Fruit fly (Drosophila melanogaster): ENCODE results near the gene Deaf1.

The Deaf1 gene

DNA sequence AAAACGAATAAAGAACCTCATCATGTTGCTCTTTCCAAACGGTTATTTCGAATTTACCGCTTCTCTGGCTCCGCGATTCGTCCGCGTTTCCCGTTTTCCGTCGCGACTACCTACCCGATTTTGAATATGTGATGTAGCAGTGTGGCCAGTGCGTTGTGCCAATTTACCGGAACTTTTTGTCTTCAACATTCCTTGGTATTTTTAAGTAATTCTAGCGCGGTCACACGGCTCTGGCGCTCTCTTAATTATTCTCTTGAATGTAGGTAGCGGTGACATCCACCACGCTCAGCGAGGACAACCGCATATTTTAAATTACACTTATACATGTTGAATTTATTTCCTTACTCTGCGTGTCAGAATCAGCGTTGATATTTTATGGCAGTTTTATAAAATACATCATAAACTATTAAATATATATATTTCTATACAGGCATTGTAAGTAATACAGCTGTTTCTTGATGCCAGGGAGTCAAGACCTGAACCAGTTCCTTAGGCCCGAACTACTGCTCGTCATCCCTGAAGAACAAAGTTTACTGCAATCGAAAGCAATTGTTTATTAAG, 24.5 kb upstream of the Deaf1 start, which contains the start of the genes CG42637, Gyc76C and SREBP:
TSS of gene CG42637 (minus strand) at position 132 of the 561 bp plus-strand sequence.
TSS of gene Gyc76C (minus strand) at position 132 of the 561 bp plus-strand sequence.
TSS of gene SREBP (plus strand) at position 498 of the 561 bp plus-strand sequence.
- TF ChIP-seq mld (GFP tag; IDR thresholded peaks at IDR 0.05; ENCODE audit: partially characterized antibody): 0 out of 3 replicates have a peak, but pooled peaks have one; percentile 6
- TF ChIP-seq Adf1 (GFP tag; IDR thresholded peaks at IDR 0.05): peak; percentile 25; the same call in 1 of the 2 replicates
- TF ChIP-seq CG7963 (GFP tag; IDR thresholded peaks at IDR 0.05; ENCODE audit: partially characterized antibody): no peak
- TF ChIP-seq Meics (GFP tag; optimal IDR thresholded peaks at IDR 0.05): peak; percentile 7
- TF ChIP-seq CG18599 (GFP tag; optimal IDR thresholded peaks at IDR 0.05): no peak
- no peak for TF ChIP-seq CG4404 (GFP tag; IDR thresholded peaks at IDR 0.05)
- no peak for TF ChIP-seq lilli (GFP tag; optimal IDR thresholded peaks at IDR 0.05)
- peak; percentile 57 for TF ChIP-seq Bgb (GFP tag; IDR thresholded peaks at IDR 0.05; ENCODE audit: partially characterized antibody)
- peak; percentile 31 for TF ChIP-seq CoRest (tag; optimal IDR thresholded peaks at IDR 0.05)
- peak; percentile 2 for TF ChIP-seq CG4424 (GFP tag; optimal IDR thresholded peaks at IDR 0.05)
- peak; percentile 55 for TF ChIP-seq CG8290 (GFP tag; optimal IDR thresholded peaks at IDR 0.05)
- peak in 1 of 2 experiments; percentile 82 for TF ChIP-seq CG8290 (tag; optimal IDR thresholded peaks at IDR 0.05)
- no peak for TF ChIP-seq CG14965 (GFP tag; optimal IDR thresholded peaks at IDR 0.05; ENCODE audit: borderline replicate concordance)
- TF ChIP-seq row (GFP tag; IDR thresholded peaks at IDR 0.05): peak; percentile 43; the same call in 2 of the 3 replicates
- TF ChIP-seq BEAF-32 (GFP tag; optimal IDR thresholded peaks at IDR 0.05): peak; percentile 56
- no peak for TF ChIP-seq CG34422 (GFP tag; IDR thresholded peaks at IDR 0.05)
- no peak for TF ChIP-seq grn (GFP tag; optimal IDR thresholded peaks at IDR 0.05)
- TF ChIP-seq CG17802 (tag; optimal IDR thresholded peaks at IDR 0.05): no peak
- TF ChIP-seq crp (GFP tag; optimal IDR thresholded peaks at IDR 0.05): peak; percentile 53 to 89
- no peak for TF ChIP-seq CG5245 (GFP tag; optimal IDR thresholded peaks at IDR 0.05)
- peak; percentile 47 for TF ChIP-seq hkb (optimal IDR thresholded peaks at IDR 0.05)
- TF ChIP-seq hkb (GFP tag; IDR thresholded peaks at IDR 0.05): peak; percentile 19; the same call in 1 of the 2 replicates
- TF ChIP-seq dysf (GFP tag; IDR thresholded peaks at IDR 0.05): no peak
- TF ChIP-seq Side (GFP tag; optimal IDR thresholded peaks at IDR 0.05): peak; percentile 6
- no peak for TF ChIP-seq BtbVII (GFP tag; optimal IDR thresholded peaks at IDR 0.05)
- peak; percentile 4; the same call in 1 of the 2 replicates for TF ChIP-seq Atf6 (GFP tag; IDR thresholded peaks at IDR 0.05)
- 0 out of 2 replicates have a peak, but pooled peaks have one; percentile 28 for TF ChIP-seq CG10321 (GFP tag; IDR thresholded peaks at IDR 0.05)
- peak; percentile 6 for TF ChIP-seq CG12071 (GFP tag; optimal IDR thresholded peaks at IDR 0.05)
- peak; percentile 96 for TF ChIP-seq gfzf (GFP tag; optimal IDR thresholded peaks at IDR 0.05)
- no peak for TF ChIP-seq CG31441 (GFP tag; IDR thresholded peaks at IDR 0.05)
- 0 out of 3 replicates have a peak, but pooled peaks have one; percentile 16 for TF ChIP-seq CG6175 (GFP tag; IDR thresholded peaks at IDR 0.05)
- TF ChIP-seq ewg (GFP tag; optimal IDR thresholded peaks at IDR 0.05): peak; percentile 28
- no peak for TF ChIP-seq fd64A (GFP tag; optimal IDR thresholded peaks at IDR 0.05)
- TF ChIP-seq abd-A (tag; optimal IDR thresholded peaks at IDR 0.05): peak; percentile 60
- peak; percentile 82 for TF ChIP-seq CG33213 (GFP tag; optimal IDR thresholded peaks at IDR 0.05)
- TF ChIP-seq lab (GFP tag; optimal IDR thresholded peaks at IDR 0.05): peak; percentile 40
- no peak for TF ChIP-seq fu2 (GFP tag; optimal IDR thresholded peaks at IDR 0.05)
- TF ChIP-seq CG18011 (GFP tag; optimal IDR thresholded peaks at IDR 0.05): no peak
- TF ChIP-seq br (optimal IDR thresholded peaks at IDR 0.05): no peak
- no peak for TF ChIP-seq Lpt (GFP tag; optimal IDR thresholded peaks at IDR 0.05)
- peak; percentile 11; the same call in 1 of the 3 replicates for TF ChIP-seq gce (GFP tag; IDR thresholded peaks at IDR 0.05)
- 0 out of 2 replicates have a peak, but pooled peaks have one; percentile 10 for TF ChIP-seq CG8765 (GFP tag; IDR thresholded peaks at IDR 0.05)
- TF ChIP-seq CG14667 (GFP tag; IDR thresholded peaks at IDR 0.05): no peak
- no peak for TF ChIP-seq CG14860 (GFP tag; IDR thresholded peaks at IDR 0.05; ENCODE audit: partially characterized antibody)
- peak; percentile 43 for TF ChIP-seq CG17829 (tag; optimal IDR thresholded peaks at IDR 0.05)
- no peak for TF ChIP-seq jumu (GFP tag; optimal IDR thresholded peaks at IDR 0.05)
- TF ChIP-seq HLH3B (GFP tag; IDR thresholded peaks at IDR 0.05): no peak
- peak; percentile 64 for TF ChIP-seq CG3847 (GFP tag; IDR thresholded peaks at IDR 0.05)
- no peak for TF ChIP-seq Hr3 (GFP tag; optimal IDR thresholded peaks at IDR 0.05)
- TF ChIP-seq gro (GFP tag; optimal IDR thresholded peaks at IDR 0.05): peak; percentile 19

Measured in whole organism, embryonic.